Fruit fly (Drosophila melanogaster): ENCODE data around the gene CG42634.

- no peak for TF ChIP-seq CG8301 (tag; optimal IDR thresholded peaks at IDR 0.05)
- no peak for TF ChIP-seq CG34367 (tag; optimal IDR thresholded peaks at IDR 0.05)
- TF ChIP-seq CG8159 (tag; optimal IDR thresholded peaks at IDR 0.05): no peak
- TF ChIP-seq Pif1A (GFP tag; optimal IDR thresholded peaks at IDR 0.05): no peak
- TF ChIP-seq CG4496 (GFP tag; IDR thresholded peaks at IDR 0.05): no peak
- no peak for TF ChIP-seq CG13204 (GFP tag; optimal IDR thresholded peaks at IDR 0.05)
- no peak for TF ChIP-seq CG10348 (GFP tag; IDR thresholded peaks at IDR 0.05)
- no peak for TF ChIP-seq CG12605 (GFP tag; IDR thresholded peaks at IDR 0.05)
- no peak for TF ChIP-seq rn (GFP tag; IDR thresholded peaks at IDR 0.05)
- TF ChIP-seq CG15710 (tag; optimal IDR thresholded peaks at IDR 0.05): no peak
- no peak for TF ChIP-seq Pif1B (GFP tag; optimal IDR thresholded peaks at IDR 0.05)
- no peak for TF ChIP-seq EcR (GFP tag; optimal IDR thresholded peaks at IDR 0.05)
- no peak for TF ChIP-seq CG17806 (tag; optimal IDR thresholded peaks at IDR 0.05)
- no peak for TF ChIP-seq Ets98B (GFP tag; IDR thresholded peaks at IDR 0.05)
Measured at dm6 chr2L:17963710-17964109, 44.0 kb upstream of the CG42634 start.
